Worm (Caenorhabditis elegans) whole organism, L4 larva: ENCODE measurements around the gene btbd-10.

Source experiments
- D1046.2 ChIP-seq: fragments of 200-800 bp; sonication (Bioruptor generic); IDR thresholded peaks from 2 replicates; pipeline ENCODE4 v1.3.6; 2022; ENCODE audit warnings: missing genetic modification characterization, missing compliant biosample characterization
- F44E2.7 ChIP-seq: fragments of 200-800 bp; sonication (Bioruptor generic); IDR thresholded peaks from 2 replicates; pipeline ENCODE4 v2.1.2; 2022; ENCODE audit warnings: missing genetic modification characterization, missing compliant biosample characterization
- F49E8.2 ChIP-seq: sonication (generic microtip); optimal IDR thresholded peaks from 2 replicates; lab custom pipeline; 2016; ENCODE audit warnings: missing compliant biosample characterization, mild to moderate bottlenecking, missing genetic modification characterization, borderline replicate concordance
- Y105C5A.15 ChIP-seq: fragments of 200-800 bp; sonication (Bioruptor generic); IDR thresholded peaks from 2 replicates; pipeline ENCODE4 v1.3.6; 2022; ENCODE audit warnings: missing genetic modification characterization, missing compliant biosample characterization
- Y48G9A.11 ChIP-seq: fragments of 200-800 bp; sonication (Bioruptor generic); IDR thresholded peaks from 2 replicates; pipeline ENCODE4 v1.3.6; 2022; ENCODE audit warnings: missing genetic modification reagents, missing genetic modification characterization, missing compliant biosample characterization
- Y75B8A.6 ChIP-seq: fragments of 200-800 bp; sonication (Bioruptor generic); IDR thresholded peaks from 2 replicates; pipeline ENCODE4 v1.3.6; 2022; ENCODE audit warnings: missing genetic modification reagents, missing genetic modification characterization, missing compliant biosample characterization
- aha-1 ChIP-seq: fragments of 150-350 bp; peaks from one replicate; lab custom pipeline; 2014; ENCODE audit warnings: missing biosample characterization, missing genetic modification characterization
- arid-1 ChIP-seq: fragments of 200-800 bp; sonication (Bioruptor generic); conservative IDR thresholded peaks from 2 replicates; pipeline ENCODE4 v1.3.6; 2022; ENCODE audit warnings: missing genetic modification reagents, missing genetic modification characterization, missing compliant biosample characterization
- attf-4 ChIP-seq: sonication (generic microtip); optimal IDR thresholded peaks from 3 replicates; lab custom pipeline; 2017; ENCODE audit warnings: missing biosample characterization, missing genetic modification characterization
- ceh-32 ChIP-seq: sonication (generic microtip); optimal IDR thresholded peaks from 2 replicates; lab custom pipeline; 2016; ENCODE audit warnings: mild to moderate bottlenecking, missing genetic modification characterization, missing compliant biosample characterization; ENCODE audit not compliant: poor library complexity
- ceh-82 ChIP-seq: sonication (generic microtip); optimal IDR thresholded peaks from 2 replicates; lab custom pipeline; 2017; ENCODE audit warnings: missing biosample characterization, missing genetic modification characterization
- cey-2 ChIP-seq: sonication (generic microtip); optimal IDR thresholded peaks from 3 replicates; lab custom pipeline; 2017; ENCODE audit warnings: missing genetic modification characterization, mild to moderate bottlenecking, missing compliant biosample characterization, antibody characterized with exemption, borderline replicate concordance; ENCODE audit not compliant: insufficient read depth
- ctbp-1 ChIP-seq: fragments of 200-800 bp; sonication (Bioruptor generic); IDR thresholded peaks from 2 replicates; pipeline ENCODE4 v1.3.6; 2022; ENCODE audit warnings: missing genetic modification reagents, missing genetic modification characterization, missing compliant biosample characterization
- daf-16 ChIP-seq, 3 experiments: sonication (generic microtip); optimal IDR thresholded peaks; 2 replicates each; lab custom pipeline; 2016 to 2017; ENCODE audit warnings: missing genetic modification characterization in 3 of 3, missing genetic modification reagents in 3 of 3, mild to moderate bottlenecking in 2 of 3, missing compliant biosample characterization in 2 of 3, missing biosample characterization in 1 of 3, moderate library complexity in 1 of 3
- daf-19 ChIP-seq: fragments of 200-800 bp; sonication (Bioruptor generic); conservative IDR thresholded peaks from 2 replicates; pipeline ENCODE4 v1.3.6; 2022; ENCODE audit warnings: missing genetic modification characterization, missing compliant biosample characterization
- daf-8 ChIP-seq: fragments of 200-800 bp; sonication (Bioruptor generic); IDR thresholded peaks from 2 replicates; pipeline ENCODE4 v1.3.6; 2022; ENCODE audit warnings: missing genetic modification characterization, missing compliant biosample characterization
- dmd-6 ChIP-seq: fragments of 200-800 bp; sonication (Bioruptor generic); IDR thresholded peaks from 2 replicates; pipeline ENCODE4 v1.3.6; 2022; ENCODE audit warnings: missing genetic modification reagents, missing genetic modification characterization, missing compliant biosample characterization
- dmd-8 ChIP-seq: fragments of 200-800 bp; sonication (Bioruptor generic); IDR thresholded peaks from 2 replicates; pipeline ENCODE4 v1.3.6; 2022; ENCODE audit warnings: missing genetic modification characterization, missing compliant biosample characterization
- duxl-1 ChIP-seq: sonication (generic microtip); optimal IDR thresholded peaks from 2 replicates; lab custom pipeline; 2016; ENCODE audit warnings: mild to moderate bottlenecking, missing genetic modification characterization, moderate library complexity, missing compliant biosample characterization; ENCODE audit not compliant: poor library complexity
- dve-1 ChIP-seq: sonication (generic microtip); optimal IDR thresholded peaks from 2 replicates; lab custom pipeline; 2017; ENCODE audit warnings: antibody characterized with exemption, mild to moderate bottlenecking, missing genetic modification characterization, missing compliant biosample characterization; ENCODE audit not compliant: insufficient read depth
- egl-43 ChIP-seq: fragments of 200-800 bp; sonication (Bioruptor generic); IDR thresholded peaks from 2 replicates; pipeline ENCODE4 v1.3.6; 2022; ENCODE audit warnings: missing genetic modification reagents, missing genetic modification characterization, missing compliant biosample characterization
- gei-8 ChIP-seq: fragments of 200-800 bp; sonication (Bioruptor generic); optimal IDR thresholded peaks from 2 replicates; lab custom pipeline; 2018; ENCODE audit warnings: mild to moderate bottlenecking, missing genetic modification characterization, missing compliant biosample characterization
- hif-1 ChIP-seq, 2 experiments: sonication (generic microtip); optimal IDR thresholded peaks; 2 replicates each; lab custom pipeline; 2016 to 2017; ENCODE audit warnings: missing compliant biosample characterization in 2 of 2, missing genetic modification characterization in 2 of 2, missing genetic modification reagents in 2 of 2, missing genotype in 2 of 2, mild to moderate bottlenecking in 1 of 2
- hlh-11 ChIP-seq: fragments of 200-800 bp; sonication (Bioruptor generic); optimal IDR thresholded peaks from 2 replicates; lab custom pipeline; 2018; ENCODE audit warnings: mild to moderate bottlenecking, missing genetic modification characterization, missing compliant biosample characterization
- hlh-30 ChIP-seq: sonication (generic microtip); optimal IDR thresholded peaks from 2 replicates; lab custom pipeline; 2017; ENCODE audit warnings: antibody characterized with exemption, mild to moderate bottlenecking, missing genetic modification characterization, missing compliant biosample characterization; ENCODE audit not compliant: insufficient read depth
- hmg-1.1 ChIP-seq: fragments of 200-800 bp; sonication (Bioruptor generic); IDR thresholded peaks from 2 replicates; pipeline ENCODE4 v1.3.6; 2022; ENCODE audit warnings: missing genetic modification reagents, missing genetic modification characterization, missing compliant biosample characterization
- lin-1 ChIP-seq: fragments of 200-800 bp; sonication (Bioruptor generic); IDR thresholded peaks from 2 replicates; pipeline ENCODE4 v1.3.6; 2022; ENCODE audit warnings: missing genetic modification reagents, missing genetic modification characterization, missing compliant biosample characterization
- lin-13 ChIP-seq: fragments of 150-350 bp; optimal IDR thresholded peaks from 2 replicates; lab custom pipeline; 2014; ENCODE audit warnings: missing biosample characterization, missing genetic modification reagents, missing genetic modification characterization
- lin-38 ChIP-seq: fragments of 200-800 bp; sonication (Bioruptor generic); IDR thresholded peaks from 2 replicates; pipeline ENCODE4 v1.3.6; 2022; ENCODE audit warnings: missing genetic modification reagents, missing genetic modification characterization, missing compliant biosample characterization
- lsy-2 ChIP-seq, 2 experiments: fragments of 150-350 bp in 1 of 2; sonication (generic microtip) in 1 of 2; optimal IDR thresholded peaks; 2 replicates each; lab custom pipeline; 2014 to 2017; ENCODE audit warnings: missing biosample characterization in 2 of 2, missing genetic modification characterization in 2 of 2
- madf-9 ChIP-seq: fragments of 200-800 bp; sonication (Bioruptor generic); conservative IDR thresholded peaks from 2 replicates; pipeline ENCODE4 v1.3.6; 2022; ENCODE audit warnings: missing genetic modification reagents, missing genetic modification characterization, missing compliant biosample characterization
- mdt-29 ChIP-seq: fragments of 200-800 bp; sonication (Bioruptor generic); IDR thresholded peaks from 2 replicates; pipeline ENCODE4 v1.3.6; 2022; ENCODE audit warnings: missing genetic modification reagents, missing genetic modification characterization, missing compliant biosample characterization
- mes-2 ChIP-seq: sonication (generic microtip); optimal IDR thresholded peaks from 2 replicates; lab custom pipeline; 2016; ENCODE audit warnings: missing genotype, mild to moderate bottlenecking, missing genetic modification characterization, missing compliant biosample characterization; ENCODE audit not compliant: poor library complexity, severe bottlenecking
- mxl-3 ChIP-seq: fragments of 200-800 bp; sonication (Bioruptor generic); optimal IDR thresholded peaks from 2 replicates; lab custom pipeline; 2018; ENCODE audit warnings: mild to moderate bottlenecking, missing genetic modification characterization, missing compliant biosample characterization
- nhr-11 ChIP-seq: fragments of 150-350 bp; optimal IDR thresholded peaks from 2 replicates; lab custom pipeline; 2014; ENCODE audit warnings: missing biosample characterization, missing genetic modification characterization
- nhr-25 ChIP-seq: sonication (generic microtip); optimal IDR thresholded peaks from 2 replicates; lab custom pipeline; 2017; ENCODE audit warnings: missing genetic modification characterization, mild to moderate bottlenecking, missing compliant biosample characterization, antibody characterized with exemption, moderate library complexity, borderline replicate concordance; ENCODE audit not compliant: insufficient read depth
- nhr-41 ChIP-seq: fragments of 200-800 bp; sonication (Bioruptor generic); IDR thresholded peaks from 2 replicates; pipeline ENCODE4 v1.3.6; 2022; ENCODE audit warnings: missing genetic modification reagents, missing genetic modification characterization, missing compliant biosample characterization
- nhr-42 ChIP-seq: fragments of 200-800 bp; sonication (Bioruptor generic); IDR thresholded peaks from 2 replicates; pipeline ENCODE4 v1.3.6; 2022; ENCODE audit warnings: missing genetic modification characterization, missing compliant biosample characterization
- nhr-76 ChIP-seq: fragments of 150-350 bp; optimal IDR thresholded peaks from 2 replicates; lab custom pipeline; 2014; ENCODE audit warnings: missing biosample characterization, missing genetic modification characterization
- pha-4 ChIP-seq, 2 experiments: fragments of 150-350 bp in 1 of 2; fragments of 200-800 bp in 1 of 2; sonication (Bioruptor generic) in 1 of 2; IDR thresholded peaks in 1 of 2; optimal IDR thresholded peaks in 1 of 2; 2 replicates each; pipeline versions ENCODE4 v1.3.6 to Lab custom; 2014 to 2022; ENCODE audit warnings: missing genetic modification characterization in 2 of 2, missing genetic modification reagents in 2 of 2, missing biosample characterization in 1 of 2, missing compliant biosample characterization in 1 of 2
- php-3 ChIP-seq: fragments of 200-800 bp; sonication (Bioruptor generic); IDR thresholded peaks from 2 replicates; pipeline ENCODE4 v1.3.6; 2022; ENCODE audit warnings: missing genetic modification reagents, missing genetic modification characterization, missing compliant biosample characterization
- rbr-2 ChIP-seq: sonication (generic microtip); optimal IDR thresholded peaks from 2 replicates; lab custom pipeline; 2016; ENCODE audit warnings: missing genotype, missing genetic modification characterization, missing compliant biosample characterization
- set-16 ChIP-seq: fragments of 200-800 bp; sonication (Bioruptor generic); IDR thresholded peaks from 2 replicates; pipeline ENCODE4 v1.3.6; 2022; ENCODE audit warnings: missing genetic modification reagents, missing genetic modification characterization, missing compliant biosample characterization
- spr-1 ChIP-seq: sonication (generic microtip); optimal IDR thresholded peaks from 2 replicates; lab custom pipeline; 2016; ENCODE audit warnings: mild to moderate bottlenecking, missing genetic modification characterization, missing compliant biosample characterization
- spr-3 ChIP-seq: fragments of 200-800 bp; sonication (Bioruptor generic); optimal IDR thresholded peaks from 2 replicates; lab custom pipeline; 2018; ENCODE audit warnings: mild to moderate bottlenecking, missing genetic modification characterization, missing compliant biosample characterization
- vab-7 ChIP-seq: fragments of 200-800 bp; sonication (Bioruptor generic); IDR thresholded peaks from 2 replicates; pipeline ENCODE4 v1.3.6; 2022; ENCODE audit warnings: missing genetic modification reagents, missing genetic modification characterization, missing compliant biosample characterization
- zfp-3 ChIP-seq: fragments of 200-800 bp; sonication (Bioruptor generic); conservative IDR thresholded peaks from 2 replicates; pipeline ENCODE4 v1.3.6; 2022; ENCODE audit warnings: missing genetic modification reagents, missing genetic modification characterization, missing compliant biosample characterization

Gene btbd-10

DNA sequence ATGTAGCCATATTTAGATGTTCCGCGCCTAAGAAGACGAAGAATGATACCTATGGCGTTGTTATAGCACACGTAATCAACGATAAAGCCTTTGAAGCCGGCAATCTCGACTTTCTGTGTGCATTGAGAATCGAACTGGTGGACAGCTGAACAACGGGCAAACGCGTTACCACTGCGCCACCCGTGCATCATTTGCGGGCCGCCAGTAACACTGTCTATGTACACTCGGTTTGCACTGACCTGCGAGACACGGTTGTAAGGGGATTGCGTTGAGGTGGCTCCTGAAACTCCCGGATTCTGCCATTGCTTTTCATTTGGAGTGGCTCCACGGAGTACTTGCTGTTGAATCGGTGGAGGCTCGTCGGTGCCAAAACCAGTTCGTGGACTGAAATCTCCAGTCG is 37.6 kb downstream of the btbd-10 start:
- TF ChIP-seq rbr-2 (tag; lab: Kevin White, UChicago): peak; percentile 42
- TF ChIP-seq daf-16 (GFP tag; optimal IDR thresholded peaks at IDR 0.05; lab: Kevin White, UChicago): peak; percentile 4 to 31
- TF ChIP-seq daf-16 (tag; optimal IDR thresholded peaks at IDR 0.05; lab: Kevin White, UChicago): peak; percentile 37
- TF ChIP-seq ceh-82: no peak
- peak; percentile 84 for TF ChIP-seq dmd-8 (GFP tag; lab: Robert Waterston, UW)
- peak in 1 of 2 experiments; percentile 16 for TF ChIP-seq lsy-2 (tag; optimal IDR thresholded peaks at IDR 0.05; lab: Kevin White, UChicago)
- TF ChIP-seq lin-13: peak; percentile 55
- 0 out of 2 replicates have a peak, but pooled peaks have one; percentile 10 for TF ChIP-seq Y105C5A.15 (GFP tag; lab: Robert Waterston, UW)
- TF ChIP-seq mxl-3 (GFP tag; lab: Kevin White, UChicago): peak; percentile 7
- peak; percentile 51 for TF ChIP-seq aha-1
- TF ChIP-seq egl-43 (GFP tag; lab: Robert Waterston, UW): peak; percentile 82
- no peak for TF ChIP-seq attf-4 (tag; lab: Kevin White, UChicago)
- TF ChIP-seq set-16 (GFP tag; lab: Robert Waterston, UW): peak; percentile 65
- TF ChIP-seq daf-19 (GFP tag; lab: Robert Waterston, UW): peak; percentile 71
- TF ChIP-seq nhr-11 (tag; lab: Kevin White, UChicago): peak; percentile 6
- TF ChIP-seq dmd-6 (GFP tag; lab: Robert Waterston, UW): peak; percentile 47
- TF ChIP-seq cey-2 (tag; lab: Kevin White, UChicago): no peak
- TF ChIP-seq dve-1 (tag; lab: Kevin White, UChicago): peak; percentile 23
- peak; percentile 74; the same call in 1 of the 2 replicates for TF ChIP-seq Y75B8A.6 (GFP tag; lab: Robert Waterston, UW)
- 0 out of 2 replicates have a peak, but pooled peaks have one; percentile 74 for TF ChIP-seq daf-8 (GFP tag; lab: Robert Waterston, UW)
- peak; percentile 57 for TF ChIP-seq nhr-25 (tag; lab: Kevin White, UChicago)
- TF ChIP-seq lin-38 (GFP tag; lab: Robert Waterston, UW): peak; percentile 76
- peak; percentile 81 for TF ChIP-seq pha-4 (GFP tag; IDR thresholded peaks at IDR 0.05; lab: Robert Waterston, UW)
- no peak for TF ChIP-seq pha-4 (tag; optimal IDR thresholded peaks at IDR 0.05; lab: Kevin White, UChicago)
- peak; percentile 79 for TF ChIP-seq Y48G9A.11
- peak; percentile 82 for TF ChIP-seq zfp-3 (GFP tag; lab: Robert Waterston, UW)
- peak; percentile 43 for TF ChIP-seq php-3 (GFP tag; lab: Robert Waterston, UW)
- peak; percentile 56 for TF ChIP-seq gei-8 (GFP tag; lab: Kevin White, UChicago)
- TF ChIP-seq nhr-42 (GFP tag; lab: Robert Waterston, UW): peak; percentile 75
- TF ChIP-seq spr-1 (tag; lab: Kevin White, UChicago): peak; percentile 59
- no peak for TF ChIP-seq nhr-76 (tag; lab: Kevin White, UChicago)
- TF ChIP-seq madf-9: peak; percentile 63; the same call in 1 of the 2 replicates
- peak; percentile 80 for TF ChIP-seq duxl-1 (tag; lab: Kevin White, UChicago)
- TF ChIP-seq hmg-1.1 (GFP tag; lab: Robert Waterston, UW): peak; percentile 65
- TF ChIP-seq mdt-29 (GFP tag; lab: Robert Waterston, UW): peak; percentile 58; the same call in 1 of the 2 replicates
- TF ChIP-seq D1046.2 (GFP tag; lab: Robert Waterston, UW): peak; percentile 71; the same call in 1 of the 2 replicates
- TF ChIP-seq hlh-11: no peak
- peak; percentile 54 for TF ChIP-seq F49E8.2 (tag; lab: Kevin White, UChicago)
- peak; percentile 79 for TF ChIP-seq mes-2
- peak; percentile 84 for TF ChIP-seq arid-1 (GFP tag; lab: Robert Waterston, UW)
- peak; percentile 79 for TF ChIP-seq ctbp-1 (GFP tag; lab: Robert Waterston, UW)
- TF ChIP-seq ceh-32 (tag; lab: Kevin White, UChicago): no peak
- peak; percentile 22; the same call in 1 of the 2 replicates for TF ChIP-seq lin-1 (GFP tag; lab: Robert Waterston, UW)
- TF ChIP-seq vab-7 (GFP tag; lab: Robert Waterston, UW): peak; percentile 69
- TF ChIP-seq hlh-30 (tag; lab: Kevin White, UChicago): peak; percentile 37
- peak in 1 of 2 experiments; percentile 32 for TF ChIP-seq hif-1 (tag; optimal IDR thresholded peaks at IDR 0.05; lab: Kevin White, UChicago)
- 0 out of 2 replicates have a peak, but pooled peaks have one; percentile 30 for TF ChIP-seq nhr-41
- peak; percentile 66; the same call in 1 of the 2 replicates for TF ChIP-seq F44E2.7
- TF ChIP-seq spr-3 (GFP tag; lab: Kevin White, UChicago): peak; percentile 36
